Worm (Caenorhabditis elegans): ENCODE measurements around the gene thn-2.
A peak's percentile ranks its signal among the peaks of the same experiment; 100 is the strongest.

The thn-2 gene

ce11 chrIV:12382864-12383263 lies at the start of gene thn-2:
TSS of gene thn-2 (plus strand) at chrIV:12383170.
- TF ChIP-seq nhr-76 (tag; optimal IDR thresholded peaks at IDR 0.05) (no peak), nhr-11 (tag; optimal IDR thresholded peaks at IDR 0.05) (no peak), jun-1 (tag; optimal IDR thresholded peaks at IDR 0.05) (no peak), dsc-1 (tag; optimal IDR thresholded peaks at IDR 0.05) (no peak), pax-3 (tag; optimal IDR thresholded peaks at IDR 0.05) (no peak), unc-86 (tag; optimal IDR thresholded peaks at IDR 0.05) (no peak)

- TF ChIP-seq blmp-1 (tag; optimal IDR thresholded peaks at IDR 0.05): peak; percentile 12
- no peak for TF ChIP-seq pag-3 (tag; optimal IDR thresholded peaks at IDR 0.05; ENCODE audit: borderline replicate concordance, insufficient read depth)
- no peak for TF ChIP-seq zip-4 (GFP tag; optimal IDR thresholded peaks at IDR 0.05)
- no peak for TF ChIP-seq unc-86 (tag; optimal IDR thresholded peaks at IDR 0.05)
- no peak for TF ChIP-seq ces-1 (GFP tag; optimal IDR thresholded peaks at IDR 0.05)
- TF ChIP-seq lin-14 (GFP tag; optimal IDR thresholded peaks at IDR 0.05): peak; percentile 16
- no peak for TF ChIP-seq efl-1 (optimal IDR thresholded peaks at IDR 0.05)
- TF ChIP-seq efl-1 (GFP tag; optimal IDR thresholded peaks at IDR 0.05 in 1 of 2): peak in 1 of 2 experiments; percentile 90
Measured at ce11 chrIV:12334142-12334541, 48.8 kb upstream of the thn-2 start.

- TF ChIP-seq blmp-1 (tag; optimal IDR thresholded peaks at IDR 0.05) (no peak), swsn-7 (tag; optimal IDR thresholded peaks at IDR 0.05) (peak; percentile 3), nhr-85 (tag) (no peak), mep-1 (tag; optimal IDR thresholded peaks at IDR 0.05) (peak; percentile 19), ama-1 (optimal IDR thresholded peaks at IDR 0.05) (no peak), C04F5.9 (tag; optimal IDR thresholded peaks at IDR 0.05) (no peak), pax-3 (tag; optimal IDR thresholded peaks at IDR 0.05) (no peak), pqm-1 (tag; optimal IDR thresholded peaks at IDR 0.05) (no peak), hlh-17 (GFP tag; optimal IDR thresholded peaks at IDR 0.05; ENCODE audit: borderline replicate concordance) (no peak), fkh-8 (tag; optimal IDR thresholded peaks at IDR 0.05) (no peak), fkh-10 (GFP tag; optimal IDR thresholded peaks at IDR 0.05) (no peak), lin-13 (GFP tag; optimal IDR thresholded peaks at IDR 0.05) (no peak), nhr-84 (tag; optimal IDR thresholded peaks at IDR 0.05) (no peak), nhr-11 (tag; optimal IDR thresholded peaks at IDR 0.05) (no peak), skn-1 (tag; optimal IDR thresholded peaks at IDR 0.05) (no peak), nhr-20 (tag; optimal IDR thresholded peaks at IDR 0.05) (no peak), nhr-90 (tag; optimal IDR thresholded peaks at IDR 0.05; ENCODE audit: poor library complexity) (no peak), nhr-12 (tag; optimal IDR thresholded peaks at IDR 0.05) (no peak), lin-14 (GFP tag; optimal IDR thresholded peaks at IDR 0.05) (no peak), zag-1 (tag; optimal IDR thresholded peaks at IDR 0.05) (no peak), nhr-19 (GFP tag; conservative IDR thresholded peaks at IDR 0.05) (no peak), efl-3 (GFP tag; optimal IDR thresholded peaks at IDR 0.05) (no peak), unc-86 (tag; optimal IDR thresholded peaks at IDR 0.05) (no peak), ces-1 (GFP tag; optimal IDR thresholded peaks at IDR 0.05) (no peak), nhr-76 (tag; optimal IDR thresholded peaks at IDR 0.05) (no peak), xbp-1 (tag; optimal IDR thresholded peaks at IDR 0.05) (no peak), irx-1 (tag; optimal IDR thresholded peaks at IDR 0.05) (no peak), lin-35 (GFP tag; optimal IDR thresholded peaks at IDR 0.05) (peak; percentile 74 to 82), F16B12.6 (tag; optimal IDR thresholded peaks at IDR 0.05) (peak; percentile 80), rnt-1 (tag; optimal IDR thresholded peaks at IDR 0.05) (peak; percentile 26), lin-15B (tag; optimal IDR thresholded peaks at IDR 0.05) (no peak), ceh-82 (tag; optimal IDR thresholded peaks at IDR 0.05) (no peak), ceh-8 (GFP tag; optimal IDR thresholded peaks at IDR 0.05) (no peak), isw-1 (GFP tag; IDR thresholded peaks at IDR 0.05) (no peak), mdl-1 (tag; optimal IDR thresholded peaks at IDR 0.05) (no peak), nhr-47 (tag; optimal IDR thresholded peaks at IDR 0.05) (peak; percentile 24), jun-1 (tag; optimal IDR thresholded peaks at IDR 0.05) (no peak), elt-2 (tag; optimal IDR thresholded peaks at IDR 0.05) (no peak), lir-3 (tag; optimal IDR thresholded peaks at IDR 0.05; ENCODE audit: poor library complexity) (no peak), hlh-4 (tag; optimal IDR thresholded peaks at IDR 0.05) (no peak), fkh-4 (tag; optimal IDR thresholded peaks at IDR 0.05; ENCODE audit: borderline replicate concordance) (no peak), unc-30 (tag; optimal IDR thresholded peaks at IDR 0.05) (no peak), nhr-71 (tag; optimal IDR thresholded peaks at IDR 0.05) (peak; percentile 21), tbx-2 (tag; optimal IDR thresholded peaks at IDR 0.05) (no peak)
Measured at ce11 chrIV:12334708-12335107, 48.3 kb upstream of the thn-2 start.
